Fruit fly (Drosophila melanogaster) whole organism, prepupa: ENCODE results near the gene Dyrk2.

ENCODE experiments used
- Blimp-1 ChIP-seq: fragments of 200-800 bp; sonication (Bioruptor generic); optimal IDR thresholded peaks from 3 replicates; lab custom pipeline; 2017; ENCODE audit warnings: missing biosample characterization, missing genetic modification characterization, mild to moderate bottlenecking, moderate library complexity, missing genetic modification reagents
- CG10631 ChIP-seq: fragments of 200-800 bp; sonication (Bioruptor generic); optimal IDR thresholded peaks from 2 replicates; lab custom pipeline; 2016; ENCODE audit warnings: missing biosample characterization, missing genetic modification characterization
- CG10669 ChIP-seq: fragments of 200-800 bp; sonication (Bioruptor generic); optimal IDR thresholded peaks from 3 replicates; lab custom pipeline; 2018; ENCODE audit warnings: missing biosample characterization, mild to moderate bottlenecking, missing genetic modification characterization, moderate library complexity
- CG11762 ChIP-seq: fragments of 200-800 bp; sonication (Bioruptor generic); optimal IDR thresholded peaks from 3 replicates; lab custom pipeline; 2016; ENCODE audit warnings: missing biosample characterization, missing genetic modification characterization; ENCODE audit not compliant: insufficient read depth
- CG11902 ChIP-seq: fragments of 200-800 bp; sonication (Bioruptor generic); optimal IDR thresholded peaks from 3 replicates; lab custom pipeline; 2016; ENCODE audit warnings: missing biosample characterization, missing genetic modification characterization
- CG15336 ChIP-seq: fragments of 200-800 bp; sonication (Bioruptor generic); IDR thresholded peaks from 2 replicates; pipeline ENCODE4 v1.3.6; 2022; ENCODE audit warnings: missing biosample characterization, missing genetic modification characterization
- CG1621 ChIP-seq: fragments of 200-800 bp; sonication (Bioruptor generic); optimal IDR thresholded peaks from 3 replicates; lab custom pipeline; 2018; ENCODE audit warnings: missing biosample characterization, mild to moderate bottlenecking, missing genetic modification characterization
- CG3032 ChIP-seq: fragments of 200-800 bp; optimal IDR thresholded peaks from 2 replicates; lab custom pipeline; 2019; ENCODE audit warnings: missing biosample characterization, mild to moderate bottlenecking, missing genetic modification characterization, moderate library complexity
- CG31627 ChIP-seq: fragments of 200-800 bp; sonication (Bioruptor generic); optimal IDR thresholded peaks from 3 replicates; lab custom pipeline; 2016; ENCODE audit warnings: missing biosample characterization, missing genetic modification characterization
- CG32006 ChIP-seq: fragments of 200-800 bp; sonication (Bioruptor generic); optimal IDR thresholded peaks from 3 replicates; lab custom pipeline; 2017; ENCODE audit warnings: missing biosample characterization, mild to moderate bottlenecking, missing genetic modification characterization
- CG3919 ChIP-seq: fragments of 200-800 bp; sonication (Bioruptor generic); optimal IDR thresholded peaks from 3 replicates; lab custom pipeline; 2016; ENCODE audit warnings: missing biosample characterization, missing genetic modification characterization
- CG4318 ChIP-seq: fragments of 200-800 bp; sonication (Bioruptor generic); optimal IDR thresholded peaks from 3 replicates; lab custom pipeline; 2017; ENCODE audit warnings: missing biosample characterization, mild to moderate bottlenecking, missing genetic modification characterization
- CG6163 ChIP-seq: fragments of 200-800 bp; sonication (Bioruptor generic); IDR thresholded peaks from 3 replicates; pipeline ENCODE4 v1.3.6; 2022; ENCODE audit warnings: missing biosample characterization, missing genetic modification characterization
- CG6276 ChIP-seq: fragments of 200-800 bp; sonication (Bioruptor generic); optimal IDR thresholded peaks from 2 replicates; lab custom pipeline; 2017; ENCODE audit warnings: missing biosample characterization, mild to moderate bottlenecking, missing genetic modification characterization
- CG6792 ChIP-seq: fragments of 200-800 bp; sonication (Bioruptor generic); optimal IDR thresholded peaks from 3 replicates; lab custom pipeline; 2016; ENCODE audit warnings: missing biosample characterization, missing genetic modification characterization
- CG6808 ChIP-seq: fragments of 200-800 bp; sonication (Bioruptor generic); optimal IDR thresholded peaks from 3 replicates; lab custom pipeline; 2017; ENCODE audit warnings: missing biosample characterization, missing genetic modification characterization, mild to moderate bottlenecking, moderate library complexity, missing genetic modification reagents
- CG6854 ChIP-seq: fragments of 200-800 bp; sonication (Bioruptor generic); optimal IDR thresholded peaks from 2 replicates; lab custom pipeline; 2017; ENCODE audit warnings: missing biosample characterization, mild to moderate bottlenecking, missing genetic modification characterization
- CG7368 ChIP-seq: fragments of 200-800 bp; sonication (Bioruptor generic); optimal IDR thresholded peaks from 3 replicates; lab custom pipeline; 2016; ENCODE audit warnings: missing biosample characterization, missing genetic modification characterization
- CG8119 ChIP-seq: fragments of 200-800 bp; sonication (Bioruptor generic); IDR thresholded peaks from 3 replicates; pipeline ENCODE4 v1.3.6; 2022; ENCODE audit warnings: missing biosample characterization, missing genetic modification characterization
- CG8632 ChIP-seq: fragments of 200-800 bp; sonication (Bioruptor generic); optimal IDR thresholded peaks from 3 replicates; lab custom pipeline; 2016; ENCODE audit warnings: missing biosample characterization, missing genetic modification characterization
- CG9139 ChIP-seq: fragments of 200-800 bp; sonication (Bioruptor generic); optimal IDR thresholded peaks from 3 replicates; lab custom pipeline; 2017; ENCODE audit warnings: missing biosample characterization, mild to moderate bottlenecking, missing genetic modification characterization
- Eip75B ChIP-seq: fragments of 200-800 bp; sonication (Bioruptor generic); optimal IDR thresholded peaks from 3 replicates; lab custom pipeline; 2016; ENCODE audit warnings: missing biosample characterization, missing genetic modification characterization
- Eip78C ChIP-seq: fragments of 200-800 bp; sonication (Bioruptor generic); peaks from one replicate; lab custom pipeline; 2016; ENCODE audit warnings: missing biosample characterization, missing genetic modification characterization
- Eip93F ChIP-seq: fragments of 200-800 bp; sonication (Bioruptor generic); optimal IDR thresholded peaks from 2 replicates; lab custom pipeline; 2016; ENCODE audit warnings: missing biosample characterization, mild to moderate bottlenecking, missing genetic modification characterization
- Ets21C ChIP-seq: fragments of 200-800 bp; sonication (Bioruptor generic); optimal IDR thresholded peaks from 3 replicates; lab custom pipeline; 2016; ENCODE audit warnings: missing biosample characterization, missing genetic modification characterization
- Ets96B ChIP-seq: fragments of 200-800 bp; optimal IDR thresholded peaks from 2 replicates; lab custom pipeline; 2019; ENCODE audit warnings: missing biosample characterization, mild to moderate bottlenecking, missing genetic modification characterization, moderate library complexity
- Gug ChIP-seq: fragments of 200-800 bp; sonication (Bioruptor generic); IDR thresholded peaks from 2 replicates; pipeline ENCODE4 v1.3.6; 2022; ENCODE audit warnings: missing biosample characterization, missing genetic modification characterization
- Hr38 ChIP-seq: sonication (Bioruptor generic); optimal IDR thresholded peaks from 2 replicates; lab custom pipeline; 2016; ENCODE audit warnings: missing biosample characterization, missing genetic modification characterization
- Hr39 ChIP-seq: fragments of 200-800 bp; sonication (Bioruptor generic); optimal IDR thresholded peaks from 2 replicates; lab custom pipeline; 2016; ENCODE audit warnings: missing biosample characterization, missing genetic modification characterization
- Hr4 ChIP-seq: fragments of 200-800 bp; sonication (Bioruptor generic); optimal IDR thresholded peaks from 3 replicates; lab custom pipeline; 2016; ENCODE audit warnings: missing biosample characterization, missing genetic modification characterization
- Lpt ChIP-seq: fragments of 200-800 bp; sonication (Bioruptor generic); optimal IDR thresholded peaks from 3 replicates; lab custom pipeline; 2016; ENCODE audit warnings: missing biosample characterization, missing genetic modification characterization
- Met ChIP-seq: fragments of 200-800 bp; sonication (Bioruptor generic); optimal IDR thresholded peaks from 3 replicates; lab custom pipeline; 2016; ENCODE audit warnings: missing biosample characterization, missing genetic modification characterization
- OdsH ChIP-seq: fragments of 200-800 bp; sonication (Bioruptor generic); optimal IDR thresholded peaks from 3 replicates; lab custom pipeline; 2016; ENCODE audit warnings: missing biosample characterization, missing genetic modification characterization
- Smox ChIP-seq: fragments of 200-800 bp; sonication (Bioruptor generic); optimal IDR thresholded peaks from 3 replicates; lab custom pipeline; 2016; ENCODE audit warnings: missing biosample characterization, missing genetic modification characterization
- Sox102F ChIP-seq: fragments of 200-800 bp; sonication (Bioruptor generic); optimal IDR thresholded peaks from 2 replicates; lab custom pipeline; 2016; ENCODE audit warnings: missing biosample characterization, mild to moderate bottlenecking, missing genetic modification characterization
- Sox14 ChIP-seq: fragments of 200-800 bp; sonication (Bioruptor generic); optimal IDR thresholded peaks from 3 replicates; lab custom pipeline; 2016; ENCODE audit warnings: missing biosample characterization, missing genetic modification characterization
- Sox15 ChIP-seq: fragments of 200-800 bp; sonication (Bioruptor generic); optimal IDR thresholded peaks from 3 replicates; lab custom pipeline; 2016; ENCODE audit warnings: missing biosample characterization, missing genetic modification characterization
- achi ChIP-seq: fragments of 200-800 bp; sonication (Bioruptor generic); optimal IDR thresholded peaks from 3 replicates; lab custom pipeline; 2016; ENCODE audit warnings: missing biosample characterization, missing genetic modification characterization
- cyc ChIP-seq: fragments of 200-800 bp; sonication (Bioruptor generic); optimal IDR thresholded peaks from 3 replicates; lab custom pipeline; 2016; ENCODE audit warnings: missing biosample characterization, missing genetic modification characterization
- dac ChIP-seq: fragments of 200-800 bp; sonication (Bioruptor generic); optimal IDR thresholded peaks from 2 replicates; lab custom pipeline; 2017; ENCODE audit warnings: missing biosample characterization, mild to moderate bottlenecking, missing genetic modification characterization
- dsx ChIP-seq: fragments of 200-800 bp; optimal IDR thresholded peaks from 3 replicates; lab custom pipeline; 2019; ENCODE audit warnings: missing biosample characterization, mild to moderate bottlenecking, missing genetic modification characterization, moderate library complexity; ENCODE audit not compliant: poor library complexity, severe bottlenecking
- eg ChIP-seq: fragments of 200-800 bp; sonication (Bioruptor generic); IDR thresholded peaks from 3 replicates; pipeline ENCODE4 v1.3.6; 2022; ENCODE audit warnings: missing biosample characterization, missing genetic modification characterization
- fd59A ChIP-seq: fragments of 200-800 bp; sonication (Bioruptor generic); optimal IDR thresholded peaks from 2 replicates; lab custom pipeline; 2017; ENCODE audit warnings: missing biosample characterization, mild to moderate bottlenecking, missing genetic modification characterization, missing genetic modification reagents
- fd85E ChIP-seq: fragments of 200-800 bp; sonication (Bioruptor generic); optimal IDR thresholded peaks from 3 replicates; lab custom pipeline; 2016; ENCODE audit warnings: missing biosample characterization, missing genetic modification characterization
- fkh ChIP-seq: fragments of 200-800 bp; sonication (Bioruptor generic); optimal IDR thresholded peaks from 3 replicates; lab custom pipeline; 2017; ENCODE audit warnings: missing biosample characterization, mild to moderate bottlenecking, missing genetic modification characterization, moderate library complexity
- lz ChIP-seq: fragments of 200-800 bp; sonication (Bioruptor generic); optimal IDR thresholded peaks from 3 replicates; lab custom pipeline; 2016; ENCODE audit warnings: missing biosample characterization, missing genetic modification characterization
- net ChIP-seq: fragments of 200-800 bp; sonication (Bioruptor generic); optimal IDR thresholded peaks from 3 replicates; lab custom pipeline; 2016; ENCODE audit warnings: missing biosample characterization, missing genetic modification characterization
- pdm3 ChIP-seq: fragments of 200-800 bp; sonication (Bioruptor generic); optimal IDR thresholded peaks from 3 replicates; lab custom pipeline; 2016; ENCODE audit warnings: missing biosample characterization, missing genetic modification characterization
- spab ChIP-seq: fragments of 200-800 bp; sonication (Bioruptor generic); optimal IDR thresholded peaks from 2 replicates; lab custom pipeline; 2017; ENCODE audit warnings: missing biosample characterization, mild to moderate bottlenecking, missing genetic modification characterization, missing genetic modification reagents
- svp ChIP-seq: fragments of 200-800 bp; sonication (Bioruptor generic); peaks from one replicate; lab custom pipeline; 2016; ENCODE audit warnings: missing biosample characterization, missing genetic modification characterization
- vri ChIP-seq: fragments of 200-800 bp; sonication (Bioruptor generic); optimal IDR thresholded peaks from 3 replicates; lab custom pipeline; 2016; ENCODE audit warnings: missing biosample characterization, mild to moderate bottlenecking, missing genetic modification characterization

Dyrk2 gene

DNA sequence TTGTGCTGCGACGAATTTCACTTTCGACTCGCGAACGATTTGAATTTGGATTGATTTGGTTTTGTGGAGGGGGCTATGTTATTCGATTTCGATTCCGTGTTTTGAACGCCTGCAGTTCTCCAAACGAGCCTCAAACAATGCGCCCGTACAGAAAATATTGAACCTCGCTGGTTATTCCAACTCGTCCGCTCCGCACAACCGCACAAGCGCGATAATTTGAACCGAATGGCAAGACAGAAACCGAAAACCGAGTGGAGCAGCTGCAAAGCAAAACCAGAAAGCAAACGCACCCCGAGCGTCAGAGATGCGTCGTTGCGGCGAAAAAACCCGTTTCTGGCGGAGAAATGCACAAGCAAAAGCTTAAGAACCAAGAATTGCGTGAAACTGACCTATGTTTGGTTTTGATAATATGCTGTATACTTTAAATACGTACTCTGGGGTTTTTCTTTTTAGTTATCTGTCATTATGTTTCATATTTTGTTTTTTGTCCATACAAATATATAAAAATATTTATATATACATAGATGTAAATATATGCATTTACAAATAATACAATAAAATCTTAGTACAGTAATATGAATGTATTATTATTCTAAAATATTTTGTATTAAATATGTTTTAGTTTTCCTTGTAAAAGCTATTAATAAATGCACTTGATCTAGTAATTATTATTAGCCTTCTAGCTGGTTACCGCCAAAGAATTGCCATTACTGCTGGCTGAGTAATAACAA lies at the start of gene Dyrk2:
TSS of gene Dyrk2 (minus strand) at position 231 of the 731 bp plus-strand sequence.
- TF ChIP-seq Blimp-1 (GFP tag; lab: Kevin White, UChicago) (peak; percentile 14), vri (GFP tag; lab: Kevin White, UChicago) (peak; percentile 44), dsx (GFP tag; lab: Kevin White, UChicago) (no peak), fd85E (GFP tag; lab: Kevin White, UChicago) (no peak), net (GFP tag; lab: Kevin White, UChicago) (peak; percentile 63), fkh (GFP tag; lab: Kevin White, UChicago) (peak; percentile 21), spab (GFP tag; lab: Kevin White, UChicago) (no peak), CG6163 (GFP tag; lab: Robert Waterston, UW) (peak; percentile 74), CG11902 (GFP tag; lab: Kevin White, UChicago) (no peak), Ets96B (tag; lab: Kevin White, UChicago) (peak; percentile 2), Smox (peak; percentile 1), CG6808 (peak; percentile 40), Hr39 (GFP tag; lab: Kevin White, UChicago) (no peak), eg (GFP tag; lab: Robert Waterston, UW) (peak; percentile 69; the same call in 2 of the 3 replicates), CG6854 (GFP tag; lab: Kevin White, UChicago) (peak; percentile 19), Hr38 (no peak), CG8119 (GFP tag; lab: Robert Waterston, UW) (no peak), CG3919 (GFP tag; lab: Kevin White, UChicago) (peak; percentile 60), CG10631 (GFP tag; lab: Kevin White, UChicago) (peak; percentile 41), Eip93F (GFP tag; lab: Kevin White, UChicago) (no peak), CG31627 (GFP tag; lab: Kevin White, UChicago) (peak; percentile 7), pdm3 (GFP tag; lab: Kevin White, UChicago) (no peak), CG11762 (GFP tag; lab: Kevin White, UChicago) (peak; percentile 17), CG3032 (tag; lab: Kevin White, UChicago) (peak; percentile 41), Eip75B (peak; percentile 55), Sox15 (no peak), CG6276 (peak; percentile 43), Sox14 (GFP tag; lab: Kevin White, UChicago) (peak; percentile 28), CG15336 (0 out of 2 replicates have a peak, but pooled peaks have one; percentile 37), svp (GFP tag; lab: Kevin White, UChicago) (peak; percentile 83), CG6792 (GFP tag; lab: Kevin White, UChicago) (no peak), CG1621 (tag; lab: Kevin White, UChicago) (peak; percentile 29), CG9139 (no peak), Hr4 (GFP tag; lab: Kevin White, UChicago) (peak; percentile 21), lz (GFP tag; lab: Kevin White, UChicago) (peak; percentile 8), Ets21C (no peak), Eip78C (GFP tag; lab: Kevin White, UChicago) (peak; percentile 35), CG10669 (GFP tag; lab: Kevin White, UChicago) (no peak), CG8632 (GFP tag; lab: Kevin White, UChicago) (peak; percentile 21), CG32006 (peak; percentile 67), CG4318 (GFP tag; lab: Kevin White, UChicago) (peak; percentile 8), CG7368 (GFP tag; lab: Kevin White, UChicago) (no peak), Sox102F (peak; percentile 56), dac (GFP tag; lab: Kevin White, UChicago) (no peak), cyc (no peak), achi (GFP tag; lab: Kevin White, UChicago) (peak; percentile 40), Gug (GFP tag; lab: Robert Waterston, UW) (peak; percentile 27; the same call in 1 of the 2 replicates), fd59A (GFP tag; lab: Kevin White, UChicago) (no peak), Met (GFP tag; lab: Kevin White, UChicago) (peak; percentile 35), OdsH (GFP tag; lab: Kevin White, UChicago) (peak; percentile 42), Lpt (GFP tag; lab: Kevin White, UChicago) (peak; percentile 6)
